Worm (Caenorhabditis elegans) whole organism, L3 larva: ENCODE results near the gene ceh-31.

Experiments used
- R02D3.7 ChIP-seq: fragments of 150-350 bp; optimal IDR thresholded peaks from 2 replicates; lab custom pipeline; 2014; ENCODE audit warnings: missing biosample characterization, missing genetic modification characterization
- ZK546.5 ChIP-seq: sonication (generic microtip); optimal IDR thresholded peaks from 2 replicates; lab custom pipeline; 2017; ENCODE audit warnings: missing biosample characterization, missing genetic modification characterization
- aly-2 ChIP-seq: fragments of 150-350 bp; optimal IDR thresholded peaks from 2 replicates; lab custom pipeline; 2014; ENCODE audit warnings: missing biosample characterization, missing genetic modification characterization
- ama-1 ChIP-seq: fragments of 150-350 bp; optimal IDR thresholded peaks from 2 replicates; lab custom pipeline; 2018
- ceh-16 ChIP-seq: sonication (generic microtip); optimal IDR thresholded peaks from 2 replicates; lab custom pipeline; 2017; ENCODE audit warnings: missing biosample characterization, missing genetic modification characterization
- ceh-28 ChIP-seq: fragments of 150-350 bp; optimal IDR thresholded peaks from 2 replicates; lab custom pipeline; 2014; ENCODE audit warnings: missing biosample characterization, missing genetic modification reagents, missing genetic modification characterization
- ceh-82 ChIP-seq: fragments of 150-350 bp; optimal IDR thresholded peaks from 2 replicates; lab custom pipeline; 2014; ENCODE audit warnings: missing biosample characterization, missing genetic modification characterization
- ceh-9 ChIP-seq: sonication (generic microtip); optimal IDR thresholded peaks from 2 replicates; lab custom pipeline; 2018; ENCODE audit warnings: missing biosample characterization, missing genetic modification characterization
- daf-12 ChIP-seq: fragments of 150-350 bp; optimal IDR thresholded peaks from 2 replicates; lab custom pipeline; 2014; ENCODE audit warnings: missing biosample characterization, missing genetic modification reagents, missing genetic modification characterization
- egl-27 ChIP-seq: sonication (generic microtip); optimal IDR thresholded peaks from 4 replicates; lab custom pipeline; 2017; ENCODE audit warnings: missing biosample characterization, missing genetic modification reagents, missing genetic modification characterization
- egl-5 ChIP-seq: fragments of 150-350 bp; optimal IDR thresholded peaks from 2 replicates; lab custom pipeline; 2017; ENCODE audit warnings: missing biosample characterization, missing genetic modification reagents, missing genetic modification characterization, inconsistent platforms
- elt-1 ChIP-seq: fragments of 150-350 bp; optimal IDR thresholded peaks from 2 replicates; lab custom pipeline; 2014; ENCODE audit warnings: missing biosample characterization, missing genetic modification characterization
- elt-2 ChIP-seq: sonication (generic microtip); optimal IDR thresholded peaks from 2 replicates; lab custom pipeline; 2016; ENCODE audit warnings: missing genetic modification reagents, mild to moderate bottlenecking, missing genetic modification characterization, missing compliant biosample characterization
- elt-3 ChIP-seq, 3 experiments: fragments of 150-350 bp in 1 of 3; sonication (generic microtip) in 2 of 3; optimal IDR thresholded peaks; 2 replicates in 2 of 3; 4 replicates in 1 of 3; lab custom pipeline; 2014 to 2017; ENCODE audit warnings: missing biosample characterization in 3 of 3, missing genetic modification characterization in 3 of 3
- eor-1 ChIP-seq, 2 experiments: fragments of 150-350 bp; optimal IDR thresholded peaks; 2 replicates each; lab custom pipeline; 2014 to 2018; ENCODE audit warnings: missing biosample characterization in 2 of 2, missing genetic modification characterization in 2 of 2
- fkh-10 ChIP-seq: sonication (generic microtip); optimal IDR thresholded peaks from 2 replicates; lab custom pipeline; 2017; ENCODE audit warnings: missing biosample characterization, missing genetic modification reagents, missing genetic modification characterization
- fkh-2 ChIP-seq: fragments of 150-350 bp; optimal IDR thresholded peaks from 2 replicates; lab custom pipeline; 2014; ENCODE audit warnings: missing biosample characterization, missing genetic modification reagents, missing genetic modification characterization
- fos-1 ChIP-seq: fragments of 150-350 bp; optimal IDR thresholded peaks from 2 replicates; lab custom pipeline; 2014; ENCODE audit warnings: missing biosample characterization, missing genetic modification characterization
- hmg-11 ChIP-seq: sonication (generic microtip); optimal IDR thresholded peaks from 2 replicates; lab custom pipeline; 2016; ENCODE audit warnings: missing genetic modification characterization, missing compliant biosample characterization
- jun-1 ChIP-seq: fragments of 150-350 bp; optimal IDR thresholded peaks from 2 replicates; lab custom pipeline; 2014; ENCODE audit warnings: missing biosample characterization, missing genetic modification reagents, missing genetic modification characterization
- lin-15B ChIP-seq: fragments of 150-350 bp; optimal IDR thresholded peaks from 2 replicates; lab custom pipeline; 2014; ENCODE audit warnings: missing biosample characterization, missing genetic modification characterization
- lin-39 ChIP-seq: fragments of 150-350 bp; optimal IDR thresholded peaks from 2 replicates; lab custom pipeline; 2018; ENCODE audit warnings: missing biosample characterization, missing genetic modification reagents, missing genetic modification characterization
- lsy-12 ChIP-seq: sonication (generic microtip); optimal IDR thresholded peaks from 2 replicates; lab custom pipeline; 2016; ENCODE audit warnings: mild to moderate bottlenecking, missing genetic modification characterization, missing compliant biosample characterization
- mdl-1 ChIP-seq: fragments of 150-350 bp; optimal IDR thresholded peaks from 2 replicates; lab custom pipeline; 2014; ENCODE audit warnings: missing biosample characterization, missing genetic modification characterization
- mml-1 ChIP-seq: fragments of 150-350 bp; sonication (generic microtip); optimal IDR thresholded peaks from 3 replicates; lab custom pipeline; 2014; ENCODE audit warnings: missing biosample characterization, missing genetic modification characterization
- nfya-1 ChIP-seq: sonication (generic microtip); optimal IDR thresholded peaks from 2 replicates; lab custom pipeline; 2017; ENCODE audit warnings: missing genetic modification characterization, mild to moderate bottlenecking, missing compliant biosample characterization, antibody characterized with exemption, moderate library complexity; ENCODE audit not compliant: insufficient read depth
- nhr-11 ChIP-seq: fragments of 150-350 bp; optimal IDR thresholded peaks from 2 replicates; lab custom pipeline; 2014; ENCODE audit warnings: missing biosample characterization, missing genetic modification characterization
- nhr-12 ChIP-seq: fragments of 150-350 bp; optimal IDR thresholded peaks from 2 replicates; lab custom pipeline; 2014; ENCODE audit warnings: missing biosample characterization, missing genetic modification characterization
- nhr-23 ChIP-seq: fragments of 150-350 bp; optimal IDR thresholded peaks from 2 replicates; lab custom pipeline; 2014; ENCODE audit warnings: missing biosample characterization, missing genetic modification reagents, missing genetic modification characterization
- nhr-237 ChIP-seq: fragments of 150-350 bp; optimal IDR thresholded peaks from 2 replicates; lab custom pipeline; 2014; ENCODE audit warnings: missing biosample characterization, missing genetic modification characterization
- nhr-25 ChIP-seq: sonication (generic microtip); optimal IDR thresholded peaks from 2 replicates; lab custom pipeline; 2017; ENCODE audit warnings: missing biosample characterization, missing genetic modification characterization
- nhr-28 ChIP-seq: fragments of 150-350 bp; optimal IDR thresholded peaks from 2 replicates; lab custom pipeline; 2014; ENCODE audit warnings: missing biosample characterization, missing genetic modification characterization
- nhr-43 ChIP-seq: sonication (generic microtip); optimal IDR thresholded peaks from 2 replicates; lab custom pipeline; 2016; ENCODE audit warnings: mild to moderate bottlenecking, missing genetic modification characterization, missing compliant biosample characterization; ENCODE audit not compliant: poor library complexity, severe bottlenecking
- nhr-67 ChIP-seq: fragments of 150-350 bp; optimal IDR thresholded peaks from 2 replicates; lab custom pipeline; 2014; ENCODE audit warnings: missing biosample characterization, missing genetic modification characterization
- nhr-76 ChIP-seq: fragments of 150-350 bp; sonication (generic microtip); optimal IDR thresholded peaks from 5 replicates; lab custom pipeline; 2014; ENCODE audit warnings: missing biosample characterization, missing genetic modification characterization
- nhr-77 ChIP-seq: fragments of 150-350 bp; optimal IDR thresholded peaks from 2 replicates; lab custom pipeline; 2014; ENCODE audit warnings: missing biosample characterization, missing genetic modification characterization
- pha-4 ChIP-seq: fragments of 150-350 bp; optimal IDR thresholded peaks from 2 replicates; lab custom pipeline; 2014; ENCODE audit warnings: missing biosample characterization, missing genetic modification reagents, missing genetic modification characterization
- pqm-1 ChIP-seq: fragments of 150-350 bp; optimal IDR thresholded peaks from 2 replicates; lab custom pipeline; 2017; ENCODE audit warnings: missing biosample characterization, missing genetic modification characterization, inconsistent platforms
- sea-2 ChIP-seq: fragments of 150-350 bp; sonication (generic microtip); optimal IDR thresholded peaks from 4 replicates; lab custom pipeline; 2014; ENCODE audit warnings: missing biosample characterization, missing genetic modification reagents, missing genetic modification characterization
- skn-1 ChIP-seq: fragments of 150-350 bp; optimal IDR thresholded peaks from 2 replicates; lab custom pipeline; 2014; ENCODE audit warnings: missing biosample characterization, missing genetic modification characterization
- snpc-4 ChIP-seq: fragments of 150-350 bp; optimal IDR thresholded peaks from 2 replicates; lab custom pipeline; 2014; ENCODE audit warnings: missing biosample characterization, missing genetic modification characterization
- tbx-2 ChIP-seq: sonication (generic microtip); optimal IDR thresholded peaks from 2 replicates; lab custom pipeline; 2016; ENCODE audit warnings: mild to moderate bottlenecking, missing genetic modification characterization, missing compliant biosample characterization
- unc-39 ChIP-seq: sonication (generic microtip); optimal IDR thresholded peaks from 4 replicates; lab custom pipeline; 2017; ENCODE audit warnings: missing biosample characterization, missing genetic modification characterization
- unc-62 ChIP-seq: fragments of 150-350 bp; sonication (generic microtip); optimal IDR thresholded peaks from 4 replicates; lab custom pipeline; 2014; ENCODE audit warnings: missing biosample characterization, missing genetic modification reagents, missing genetic modification characterization
- zag-1 ChIP-seq: fragments of 150-350 bp; optimal IDR thresholded peaks from 2 replicates; lab custom pipeline; 2014; ENCODE audit warnings: missing biosample characterization, missing genetic modification characterization
- ztf-11 ChIP-seq: fragments of 150-350 bp; optimal IDR thresholded peaks from 2 replicates; lab custom pipeline; 2014; ENCODE audit warnings: missing biosample characterization, missing genetic modification characterization
- ztf-4 ChIP-seq: fragments of 150-350 bp; optimal IDR thresholded peaks from 2 replicates; lab custom pipeline; 2014; ENCODE audit warnings: missing biosample characterization, missing genetic modification characterization

The ceh-31 gene

DNA sequence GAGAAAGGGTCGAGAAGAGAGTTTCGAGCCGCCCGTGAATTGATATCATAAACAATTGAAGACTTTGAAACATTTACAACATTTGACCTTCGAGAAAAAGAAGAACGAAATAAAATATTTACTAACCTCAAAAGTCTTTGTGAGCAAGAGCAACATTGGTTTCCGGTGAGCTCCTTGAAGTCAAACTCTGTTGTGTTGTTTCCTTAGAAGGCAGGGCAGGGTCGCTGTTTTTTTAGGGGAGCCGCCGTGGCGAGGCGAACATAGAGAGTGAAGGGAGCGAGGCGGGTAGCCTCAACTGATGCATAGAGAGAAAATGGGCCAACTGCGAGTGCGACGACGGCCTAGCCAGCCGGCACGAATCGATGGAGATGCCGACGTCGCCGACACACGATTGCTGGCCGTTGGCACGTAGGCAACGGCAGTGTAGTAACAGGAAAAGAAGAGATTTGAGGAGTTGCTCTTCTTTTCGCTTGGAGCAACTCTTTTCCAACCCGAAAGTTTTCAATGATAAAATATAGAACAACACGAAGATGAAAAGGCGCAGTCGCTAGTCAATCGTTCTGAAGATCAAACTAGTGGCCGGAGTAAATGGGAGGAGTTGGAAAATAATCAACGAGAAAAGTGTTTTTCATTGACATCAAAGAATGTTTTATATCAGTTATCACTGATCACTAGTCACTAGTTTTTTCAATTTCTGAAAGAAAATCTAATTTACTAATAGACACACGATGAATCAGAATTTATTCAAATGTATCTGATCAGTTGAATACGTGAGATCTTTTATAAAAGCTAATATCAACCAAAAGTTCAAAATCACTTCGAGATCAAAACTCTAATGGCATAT, 46.0 kb upstream of the ceh-31 start, which contains the start of gene mai-1:
TSS of gene mai-1 (minus strand) at position 557 of the 844 bp plus-strand sequence.
- TF ChIP-seq ama-1 (lab: Kevin White, UChicago) (peak; percentile 94), elt-2 (tag; lab: Kevin White, UChicago) (peak; percentile 25), tbx-2 (peak; percentile 31), skn-1 (tag; lab: Kevin White, UChicago) (no peak), nfya-1 (peak; percentile 71), ceh-28 (tag; lab: Kevin White, UChicago) (no peak), pha-4 (tag; lab: Kevin White, UChicago) (no peak), fkh-10 (peak; percentile 52), nhr-23 (no peak), R02D3.7 (no peak), elt-1 (tag; lab: Kevin White, UChicago) (no peak), egl-5 (peak; percentile 90), pqm-1 (tag; lab: Kevin White, UChicago) (no peak), nhr-77 (tag; lab: Kevin White, UChicago) (no peak), zag-1 (peak; percentile 43), lin-15B (tag; lab: Kevin White, UChicago) (no peak), ZK546.5 (tag; lab: Kevin White, UChicago) (no peak), mdl-1 (tag; lab: Kevin White, UChicago) (no peak), nhr-28 (tag; lab: Kevin White, UChicago) (no peak), nhr-76 (tag; lab: Kevin White, UChicago) (no peak), ceh-16 (tag; lab: Kevin White, UChicago) (no peak), ztf-4 (tag; lab: Kevin White, UChicago) (no peak), ceh-82 (no peak), ztf-11 (no peak), nhr-11 (no peak), unc-62 (no peak), nhr-237 (tag; lab: Kevin White, UChicago) (no peak), lin-39 (tag; lab: Kevin White, UChicago) (peak; percentile 87), nhr-43 (tag; lab: Kevin White, UChicago) (no peak), unc-39 (no peak), nhr-67 (tag; lab: Kevin White, UChicago) (no peak), nhr-25 (no peak), lsy-12 (tag; lab: Kevin White, UChicago) (no peak), egl-27 (no peak), fkh-2 (no peak), fos-1 (no peak), hmg-11 (peak; percentile 68), snpc-4 (tag; lab: Kevin White, UChicago) (no peak), elt-3 (tag; optimal IDR thresholded peaks at IDR 0.05; lab: Kevin White, UChicago) (peak in 1 of 3 experiments; percentile 22), nhr-12 (tag; lab: Kevin White, UChicago) (no peak), eor-1 (tag; optimal IDR thresholded peaks at IDR 0.05; lab: Kevin White, UChicago) (no peak), jun-1 (tag; lab: Kevin White, UChicago) (no peak), sea-2 (no peak), aly-2 (tag; lab: Kevin White, UChicago) (no peak), mml-1 (tag; lab: Kevin White, UChicago) (no peak), ceh-9 (no peak), daf-12 (tag; lab: Kevin White, UChicago) (no peak)
